In genomic region chrX:7908239-7909068, dm6 we compare ENCODE assay signal across 1 fruit fly cellular context.
A peak's percentile ranks its signal among the peaks of the same experiment; 100 is the strongest.
TF ChIP-seq lines count a peak whose summit lies in the region.

Gene dpr14, minus strand, starts transcription at chrX:7908286.
Gene spidey, plus strand, starts transcription at chrX:7908931.

TF ChIP-seq in whole organism, embryonic, 481 proteins besides CTCF, POLR2A, EP300 and RAD21 (continued from another document and continues in another):
- peak; percentile 89 for TF ChIP-seq Atf3 (GFP tag; optimal IDR thresholded peaks at IDR 0.05; lab: Kevin White, UChicago)
- TF ChIP-seq ken (GFP tag; IDR thresholded peaks at IDR 0.05; lab: Robert Waterston, UW), result peak; percentile 87
- TF ChIP-seq jumu (GFP tag; optimal IDR thresholded peaks at IDR 0.05; lab: Kevin White, UChicago), result peak; percentile 81
- TF ChIP-seq bbx (GFP tag; IDR thresholded peaks at IDR 0.05; lab: Robert Waterston, UW; ENCODE audit: partially characterized antibody), result no peak
- TF ChIP-seq tin (GFP tag; optimal IDR thresholded peaks at IDR 0.05; lab: Kevin White, UChicago), result peak; percentile 86
- TF ChIP-seq Fer1 (GFP tag; optimal IDR thresholded peaks at IDR 0.05; lab: Kevin White, UChicago), result peak; percentile 95
- TF ChIP-seq CG13624 (GFP tag; optimal IDR thresholded peaks at IDR 0.05; lab: Kevin White, UChicago), result peak; percentile 88
- peak; percentile 96 for TF ChIP-seq lab (GFP tag; optimal IDR thresholded peaks at IDR 0.05; lab: Kevin White, UChicago)
- peak; percentile 81 for TF ChIP-seq CG1647 (GFP tag; optimal IDR thresholded peaks at IDR 0.05; lab: Kevin White, UChicago)
- TF ChIP-seq zen (tag; optimal IDR thresholded peaks at IDR 0.05; lab: Kevin White, UChicago), result peak; percentile 73
- TF ChIP-seq Hmx (GFP tag; optimal IDR thresholded peaks at IDR 0.05; lab: Kevin White, UChicago), result peak; percentile 65
- TF ChIP-seq en (GFP tag; optimal IDR thresholded peaks at IDR 0.05; lab: Kevin White, UChicago), result peak; percentile 38
- peak; percentile 95 for TF ChIP-seq sug (tag; optimal IDR thresholded peaks at IDR 0.05; lab: Kevin White, UChicago)
- TF ChIP-seq gce (GFP tag; IDR thresholded peaks at IDR 0.05; lab: Robert Waterston, UW), result peak; percentile 75; the same call in 1 of the 3 replicates
- peak; percentile 75 for TF ChIP-seq CG10431 (GFP tag; optimal IDR thresholded peaks at IDR 0.05; lab: Kevin White, UChicago)
- peak in 1 of 2 experiments; percentile 36 for TF ChIP-seq crp (GFP tag; optimal IDR thresholded peaks at IDR 0.05; lab: Kevin White, UChicago)
- peak; percentile 81 for TF ChIP-seq trem (tag; optimal IDR thresholded peaks at IDR 0.05; lab: Kevin White, UChicago)
- TF ChIP-seq rib (GFP tag; IDR thresholded peaks at IDR 0.05; lab: Robert Waterston, UW), result peak; percentile 75
- peak; percentile 80 for TF ChIP-seq CG11696 (GFP tag; IDR thresholded peaks at IDR 0.05; lab: Robert Waterston, UW)
- TF ChIP-seq CG30431 (GFP tag; optimal IDR thresholded peaks at IDR 0.05; lab: Kevin White, UChicago), result peak; percentile 82
- peak; percentile 81 for TF ChIP-seq Rx (GFP tag; IDR thresholded peaks at IDR 0.05; lab: Robert Waterston, UW)
- TF ChIP-seq CG9797 (GFP tag; optimal IDR thresholded peaks at IDR 0.05; lab: Kevin White, UChicago), result peak; percentile 22
- no peak for TF ChIP-seq CG42726 (GFP tag; IDR thresholded peaks at IDR 0.05; lab: Robert Waterston, UW; ENCODE audit: partially characterized antibody)
- peak; percentile 88 for TF ChIP-seq Gug (GFP tag; IDR thresholded peaks at IDR 0.05; lab: Robert Waterston, UW)
- TF ChIP-seq ato (GFP tag; IDR thresholded peaks at IDR 0.05; lab: Robert Waterston, UW; ENCODE audit: partially characterized antibody), result no peak
- peak; percentile 57 for TF ChIP-seq Lhr (GFP tag; optimal IDR thresholded peaks at IDR 0.05; lab: Kevin White, UChicago)
- TF ChIP-seq CG7556 (GFP tag; optimal IDR thresholded peaks at IDR 0.05; lab: Kevin White, UChicago), result peak; percentile 90
- TF ChIP-seq ranshi (GFP tag; IDR thresholded peaks at IDR 0.05; lab: Robert Waterston, UW), result peak; percentile 88
- peak; percentile 90 for TF ChIP-seq CG6765 (GFP tag; optimal IDR thresholded peaks at IDR 0.05; lab: Kevin White, UChicago)
- peak; percentile 89 for TF ChIP-seq Taf1 (GFP tag; IDR thresholded peaks at IDR 0.05; lab: Robert Waterston, UW)
- peak; percentile 90 for TF ChIP-seq ind (GFP tag; optimal IDR thresholded peaks at IDR 0.05; lab: Kevin White, UChicago)
- no peak for TF ChIP-seq CG17186 (GFP tag; optimal IDR thresholded peaks at IDR 0.05; lab: Kevin White, UChicago)
- TF ChIP-seq slou (GFP tag; optimal IDR thresholded peaks at IDR 0.05; lab: Kevin White, UChicago), result peak; percentile 26
- no peak for TF ChIP-seq corto (GFP tag; optimal IDR thresholded peaks at IDR 0.05; lab: Kevin White, UChicago)
- peak; percentile 85 for TF ChIP-seq gsb (GFP tag; IDR thresholded peaks at IDR 0.05; lab: Robert Waterston, UW)
- TF ChIP-seq CG10979 (tag; optimal IDR thresholded peaks at IDR 0.05; lab: Kevin White, UChicago), result peak; percentile 87
- TF ChIP-seq CG8359 (GFP tag; optimal IDR thresholded peaks at IDR 0.05; lab: Kevin White, UChicago; ENCODE audit: borderline replicate concordance), result peak; percentile 63
- TF ChIP-seq Dbx (GFP tag; IDR thresholded peaks at IDR 0.05; lab: Robert Waterston, UW), result peak; percentile 90
- TF ChIP-seq pnt (GFP tag; optimal IDR thresholded peaks at IDR 0.05; lab: Kevin White, UChicago), result peak; percentile 73
- peak; percentile 74 for TF ChIP-seq CG5180 (GFP tag; optimal IDR thresholded peaks at IDR 0.05; lab: Kevin White, UChicago)
- TF ChIP-seq Optix (GFP tag; IDR thresholded peaks at IDR 0.05; lab: Robert Waterston, UW), result peak; percentile 89
- peak; percentile 89 for TF ChIP-seq HLH3B (GFP tag; IDR thresholded peaks at IDR 0.05; lab: Robert Waterston, UW)
- TF ChIP-seq CG17829 (tag; optimal IDR thresholded peaks at IDR 0.05; lab: Kevin White, UChicago), result peak; percentile 90
- TF ChIP-seq zen2 (GFP tag; IDR thresholded peaks at IDR 0.05; lab: Robert Waterston, UW; ENCODE audit: partially characterized antibody), result no peak
- TF ChIP-seq abd-A (tag; optimal IDR thresholded peaks at IDR 0.05; lab: Kevin White, UChicago), result peak; percentile 92
- peak; percentile 71 for TF ChIP-seq CG18011 (GFP tag; optimal IDR thresholded peaks at IDR 0.05; lab: Kevin White, UChicago)
- TF ChIP-seq slbo (GFP tag; IDR thresholded peaks at IDR 0.05; lab: Robert Waterston, UW), result peak; percentile 94
- peak; percentile 94 for TF ChIP-seq Meics (GFP tag; optimal IDR thresholded peaks at IDR 0.05; lab: Kevin White, UChicago)
- TF ChIP-seq dimm (GFP tag; IDR thresholded peaks at IDR 0.05; lab: Robert Waterston, UW), result peak; percentile 70; the same call in 1 of the 2 replicates
- TF ChIP-seq psq (GFP tag; optimal IDR thresholded peaks at IDR 0.05; lab: Kevin White, UChicago), result peak; percentile 49
- peak; percentile 92 for TF ChIP-seq CG1603 (tag; optimal IDR thresholded peaks at IDR 0.05; lab: Kevin White, UChicago)
- peak; percentile 95 for TF ChIP-seq CG34376 (GFP tag; optimal IDR thresholded peaks at IDR 0.05; lab: Kevin White, UChicago)
- TF ChIP-seq CG3065 (GFP tag; optimal IDR thresholded peaks at IDR 0.05; lab: Kevin White, UChicago), result peak; percentile 56
- peak in 1 of 2 experiments; percentile 84 for TF ChIP-seq Eip74EF (GFP tag; optimal IDR thresholded peaks at IDR 0.05; lab: Kevin White, UChicago)
- TF ChIP-seq her (GFP tag; optimal IDR thresholded peaks at IDR 0.05; lab: Kevin White, UChicago), result peak; percentile 85
- peak; percentile 86 for TF ChIP-seq CG14667 (GFP tag; IDR thresholded peaks at IDR 0.05; lab: Robert Waterston, UW)
- peak; percentile 88 for TF ChIP-seq Hsf (GFP tag; optimal IDR thresholded peaks at IDR 0.05; lab: Kevin White, UChicago)
- TF ChIP-seq hbn (GFP tag; IDR thresholded peaks at IDR 0.05; lab: Robert Waterston, UW; ENCODE audit: partially characterized antibody), result no peak
- TF ChIP-seq Myb (GFP tag; optimal IDR thresholded peaks at IDR 0.05; lab: Kevin White, UChicago), result peak; percentile 75
- TF ChIP-seq Lpt (GFP tag; optimal IDR thresholded peaks at IDR 0.05; lab: Kevin White, UChicago), result no peak
- TF ChIP-seq CG8765 (GFP tag; IDR thresholded peaks at IDR 0.05; lab: Robert Waterston, UW), result peak; percentile 71
- peak; percentile 78 for TF ChIP-seq twi (tag; optimal IDR thresholded peaks at IDR 0.05; lab: Kevin White, UChicago)
- 0 out of 2 replicates have a peak, but pooled peaks have one; percentile 23 for TF ChIP-seq nerfin-2 (GFP tag; IDR thresholded peaks at IDR 0.05; lab: Robert Waterston, UW; ENCODE audit: partially characterized antibody)
- peak; percentile 92 for TF ChIP-seq CoRest (tag; optimal IDR thresholded peaks at IDR 0.05; lab: Kevin White, UChicago)
- TF ChIP-seq CG15073 (GFP tag; optimal IDR thresholded peaks at IDR 0.05; lab: Kevin White, UChicago), result peak; percentile 59
- TF ChIP-seq PHDP (tag; optimal IDR thresholded peaks at IDR 0.05; lab: Kevin White, UChicago), result peak; percentile 93
- TF ChIP-seq Lim3 (GFP tag; IDR thresholded peaks at IDR 0.05; lab: Robert Waterston, UW), result peak; percentile 35; the same call in 1 of the 2 replicates
- peak; percentile 69; the same call in 1 of the 2 replicates for TF ChIP-seq Nf-YA (GFP tag; IDR thresholded peaks at IDR 0.05; lab: Robert Waterston, UW)
- peak in 1 of 3 experiments; percentile 76 for TF ChIP-seq lola (GFP tag; optimal IDR thresholded peaks at IDR 0.05; lab: Kevin White, UChicago)
- peak; percentile 71 for TF ChIP-seq lbe (GFP tag; optimal IDR thresholded peaks at IDR 0.05; lab: Kevin White, UChicago)
- TF ChIP-seq CG12104 (GFP tag; optimal IDR thresholded peaks at IDR 0.05; lab: Kevin White, UChicago), result peak; percentile 62
- TF ChIP-seq cwo (GFP tag; optimal IDR thresholded peaks at IDR 0.05; lab: Kevin White, UChicago), result peak; percentile 87
- peak; percentile 81 for TF ChIP-seq CG14050 (GFP tag; IDR thresholded peaks at IDR 0.05; lab: Robert Waterston, UW)
- peak; percentile 92 for TF ChIP-seq grau (tag; optimal IDR thresholded peaks at IDR 0.05; lab: Kevin White, UChicago)
- TF ChIP-seq CG12219 (GFP tag; optimal IDR thresholded peaks at IDR 0.05; lab: Kevin White, UChicago), result peak; percentile 89
- TF ChIP-seq CG1602 (GFP tag; optimal IDR thresholded peaks at IDR 0.05; lab: Kevin White, UChicago), result peak; percentile 81
- TF ChIP-seq HHEX (GFP tag; optimal IDR thresholded peaks at IDR 0.05; lab: Kevin White, UChicago), result peak; percentile 93
- peak; percentile 86 for TF ChIP-seq Oaz (GFP tag; IDR thresholded peaks at IDR 0.05; lab: Robert Waterston, UW)
- TF ChIP-seq CG17361 (GFP tag; IDR thresholded peaks at IDR 0.05; lab: Robert Waterston, UW), result peak; percentile 86
- TF ChIP-seq usp (GFP tag; optimal IDR thresholded peaks at IDR 0.05; lab: Kevin White, UChicago), result no peak
- TF ChIP-seq CG30020 (tag; optimal IDR thresholded peaks at IDR 0.05; lab: Kevin White, UChicago), result peak; percentile 56
- peak; percentile 80 for TF ChIP-seq vfl (GFP tag; optimal IDR thresholded peaks at IDR 0.05; lab: Kevin White, UChicago)
- peak; percentile 74 for TF ChIP-seq fd64A (GFP tag; optimal IDR thresholded peaks at IDR 0.05; lab: Kevin White, UChicago)
- TF ChIP-seq tna (GFP tag; IDR thresholded peaks at IDR 0.05; lab: Robert Waterston, UW; ENCODE audit: partially characterized antibody), result no peak
- peak; percentile 88 for TF ChIP-seq CG30403 (GFP tag; optimal IDR thresholded peaks at IDR 0.05; lab: Kevin White, UChicago)
- TF ChIP-seq CG31224 (GFP tag; IDR thresholded peaks at IDR 0.05; lab: Robert Waterston, UW), result peak; percentile 80
- TF ChIP-seq fru (optimal IDR thresholded peaks at IDR 0.05; lab: Kevin White, UChicago), result no peak
- peak; percentile 83 for TF ChIP-seq Atf-2 (GFP tag; optimal IDR thresholded peaks at IDR 0.05; lab: Kevin White, UChicago)
- TF ChIP-seq CG7372 (GFP tag; IDR thresholded peaks at IDR 0.05; lab: Robert Waterston, UW), result peak; percentile 89
- peak; percentile 86 for TF ChIP-seq CG11247 (GFP tag; IDR thresholded peaks at IDR 0.05; lab: Robert Waterston, UW)
- TF ChIP-seq gcm2 (GFP tag; optimal IDR thresholded peaks at IDR 0.05; lab: Kevin White, UChicago), result peak; percentile 81
- TF ChIP-seq Ravus (GFP tag; IDR thresholded peaks at IDR 0.05; lab: Robert Waterston, UW), result peak; percentile 67
- TF ChIP-seq CG1832 (GFP tag; optimal IDR thresholded peaks at IDR 0.05; lab: Kevin White, UChicago), result no peak
- TF ChIP-seq CG2712 (tag; optimal IDR thresholded peaks at IDR 0.05; lab: Kevin White, UChicago), result peak; percentile 92
- 0 out of 4 replicates have a peak, but pooled peaks have one; percentile 36 for TF ChIP-seq chinmo (GFP tag; IDR thresholded peaks at IDR 0.05; lab: Robert Waterston, UW; ENCODE audit: partially characterized antibody)
- no peak for TF ChIP-seq Stat92E (GFP tag; optimal IDR thresholded peaks at IDR 0.05; lab: Kevin White, UChicago)
- peak; percentile 79 for TF ChIP-seq Dad (GFP tag; optimal IDR thresholded peaks at IDR 0.05; lab: Kevin White, UChicago)
- peak; percentile 71 for TF ChIP-seq CG12744 (GFP tag; optimal IDR thresholded peaks at IDR 0.05; lab: Kevin White, UChicago)
- TF ChIP-seq Kr (GFP tag; optimal IDR thresholded peaks at IDR 0.05; lab: Kevin White, UChicago), result no peak
- TF ChIP-seq eyg (GFP tag; optimal IDR thresholded peaks at IDR 0.05; lab: Kevin White, UChicago), result peak; percentile 67
- peak; percentile 88 to 98 for TF ChIP-seq Pdp1 (GFP tag; optimal IDR thresholded peaks at IDR 0.05; lab: Kevin White, UChicago)
- TF ChIP-seq CG6689 (GFP tag; IDR thresholded peaks at IDR 0.05; lab: Robert Waterston, UW), result peak; percentile 86
- TF ChIP-seq CG16863 (GFP tag; optimal IDR thresholded peaks at IDR 0.05; lab: Kevin White, UChicago), result peak; percentile 88
- TF ChIP-seq otp (GFP tag; IDR thresholded peaks at IDR 0.05; lab: Robert Waterston, UW), result peak; percentile 48; the same call in 1 of the 3 replicates
- peak; percentile 95 for TF ChIP-seq CG10543 (GFP tag; optimal IDR thresholded peaks at IDR 0.05; lab: Kevin White, UChicago)
- TF ChIP-seq Abd-B (GFP tag; optimal IDR thresholded peaks at IDR 0.05; lab: Kevin White, UChicago), result peak; percentile 78
- peak; percentile 62 for TF ChIP-seq CG3838 (GFP tag; optimal IDR thresholded peaks at IDR 0.05; lab: Kevin White, UChicago)
- peak; percentile 93 for TF ChIP-seq Fer3 (tag; optimal IDR thresholded peaks at IDR 0.05; lab: Kevin White, UChicago)
- TF ChIP-seq MTF-1 (GFP tag; optimal IDR thresholded peaks at IDR 0.05; lab: Kevin White, UChicago; ENCODE audit: borderline replicate concordance), result peak; percentile 72
- TF ChIP-seq CkIIα-i1 (GFP tag; IDR thresholded peaks at IDR 0.05; lab: Robert Waterston, UW), result peak; percentile 36; the same call in 1 of the 2 replicates
- no peak for TF ChIP-seq Hr39 (optimal IDR thresholded peaks at IDR 0.05; lab: Kevin White, UChicago)
- TF ChIP-seq sna (GFP tag; IDR thresholded peaks at IDR 0.05; lab: Robert Waterston, UW; ENCODE audit: partially characterized antibody), result peak; percentile 35; the same call in 1 of the 2 replicates
- TF ChIP-seq Bgb (GFP tag; IDR thresholded peaks at IDR 0.05; lab: Robert Waterston, UW; ENCODE audit: partially characterized antibody), result peak; percentile 28; the same call in 1 of the 2 replicates
- peak; percentile 95 for TF ChIP-seq seq (GFP tag; IDR thresholded peaks at IDR 0.05; lab: Robert Waterston, UW)
- TF ChIP-seq CG12155 (GFP tag; optimal IDR thresholded peaks at IDR 0.05; lab: Kevin White, UChicago), result peak; percentile 84
- peak; percentile 73 for TF ChIP-seq dmrt11E (tag; optimal IDR thresholded peaks at IDR 0.05; lab: Kevin White, UChicago)
- TF ChIP-seq CG8388 (GFP tag; optimal IDR thresholded peaks at IDR 0.05; lab: Kevin White, UChicago), result peak; percentile 100
- peak; percentile 82 for TF ChIP-seq Vsx1 (GFP tag; optimal IDR thresholded peaks at IDR 0.05; lab: Kevin White, UChicago)
- peak; percentile 85 for TF ChIP-seq CG17328 (GFP tag; IDR thresholded peaks at IDR 0.05; lab: Robert Waterston, UW)
- peak; percentile 74 for TF ChIP-seq CG16815 (GFP tag; optimal IDR thresholded peaks at IDR 0.05; lab: Kevin White, UChicago)
- TF ChIP-seq NC2α (GFP tag; optimal IDR thresholded peaks at IDR 0.05; lab: Kevin White, UChicago), result peak; percentile 79
- peak; percentile 64 for TF ChIP-seq emc (GFP tag; optimal IDR thresholded peaks at IDR 0.05; lab: Kevin White, UChicago)
- peak; percentile 93 for TF ChIP-seq gcm (GFP tag; optimal IDR thresholded peaks at IDR 0.05; lab: Kevin White, UChicago)
- TF ChIP-seq NC2β (GFP tag; optimal IDR thresholded peaks at IDR 0.05; lab: Kevin White, UChicago), result peak; percentile 83
- peak; percentile 51; the same call in 1 of the 3 replicates for TF ChIP-seq CG16813 (GFP tag; IDR thresholded peaks at IDR 0.05; lab: Robert Waterston, UW; ENCODE audit: partially characterized antibody)
- TF ChIP-seq bigmax (GFP tag; optimal IDR thresholded peaks at IDR 0.05; lab: Kevin White, UChicago), result peak; percentile 36
- peak; percentile 93 for TF ChIP-seq CG8924 (tag; optimal IDR thresholded peaks at IDR 0.05; lab: Kevin White, UChicago)
